Fruit fly (Drosophila melanogaster) whole organism, embryonic: ENCODE measurements around the gene Kat60.

Source experiments
- ATbp ChIP-seq: fragments of 200-800 bp; sonication (Bioruptor generic); optimal IDR thresholded peaks from 2 replicates; lab custom pipeline; 2017; ENCODE audit warnings: missing biosample characterization, mild to moderate bottlenecking, missing genetic modification characterization, missing genetic modification reagents
- Ada2b ChIP-seq: fragments of 200-800 bp; sonication (Bioruptor generic); IDR thresholded peaks from 2 replicates; pipeline ENCODE4 v1.3.6; 2022; ENCODE audit warnings: missing biosample characterization, missing genetic modification characterization
- BtbVII ChIP-seq: fragments of 200-800 bp; sonication (Bioruptor generic); optimal IDR thresholded peaks from 3 replicates; lab custom pipeline; 2017; ENCODE audit warnings: missing biosample characterization, mild to moderate bottlenecking, missing genetic modification characterization
- Bteb2 ChIP-seq: fragments of 200-800 bp; sonication (Bioruptor generic); optimal IDR thresholded peaks from 2 replicates; lab custom pipeline; 2016; ENCODE audit warnings: missing biosample characterization, missing genetic modification characterization
- CG1024 ChIP-seq: fragments of 200-800 bp; sonication (Bioruptor generic); IDR thresholded peaks from 2 replicates; pipeline ENCODE4 v1.3.6; 2022; ENCODE audit warnings: missing biosample characterization, missing genetic modification characterization
- CG11695 ChIP-seq: fragments of 200-800 bp; sonication (Bioruptor generic); IDR thresholded peaks from 3 replicates; pipeline ENCODE4 v1.3.6; 2022; ENCODE audit warnings: missing biosample characterization, missing genetic modification characterization
- CG12769 ChIP-seq: fragments of 200-800 bp; sonication (Bioruptor generic); optimal IDR thresholded peaks from 2 replicates; lab custom pipeline; 2019; ENCODE audit warnings: missing biosample characterization, mild to moderate bottlenecking, missing genetic modification characterization, moderate library complexity
- CG13894 ChIP-seq: fragments of 200-800 bp; sonication (Bioruptor generic); optimal IDR thresholded peaks from 3 replicates; lab custom pipeline; 2018; ENCODE audit warnings: missing biosample characterization, mild to moderate bottlenecking, missing genetic modification characterization, moderate library complexity
- CG15269 ChIP-seq: fragments of 200-800 bp; sonication (Bioruptor generic); optimal IDR thresholded peaks from 2 replicates; lab custom pipeline; 2018; ENCODE audit warnings: missing biosample characterization, mild to moderate bottlenecking, missing genetic modification characterization, moderate library complexity
- CG18764 ChIP-seq: fragments of 200-800 bp; sonication (Bioruptor generic); optimal IDR thresholded peaks from 3 replicates; lab custom pipeline; 2016; ENCODE audit warnings: missing biosample characterization, missing genetic modification characterization
- CG2202 ChIP-seq: fragments of 200-800 bp; sonication (Bioruptor generic); optimal IDR thresholded peaks from 2 replicates; lab custom pipeline; 2018; ENCODE audit warnings: missing biosample characterization, mild to moderate bottlenecking, missing genetic modification characterization
- CG3163 ChIP-seq: fragments of 200-800 bp; sonication (Bioruptor generic); optimal IDR thresholded peaks from 3 replicates; lab custom pipeline; 2016; ENCODE audit warnings: missing biosample characterization, missing genetic modification characterization
- CG33557 ChIP-seq: fragments of 200-800 bp; sonication (Bioruptor generic); optimal IDR thresholded peaks from 2 replicates; lab custom pipeline; 2019; ENCODE audit warnings: missing biosample characterization, mild to moderate bottlenecking, missing genetic modification characterization, moderate library complexity
- CG4854 ChIP-seq: fragments of 200-800 bp; sonication (Bioruptor generic); optimal IDR thresholded peaks from 2 replicates; lab custom pipeline; 2016; ENCODE audit warnings: missing biosample characterization, missing genetic modification characterization, inconsistent platforms
- CG5245 ChIP-seq: fragments of 200-800 bp; sonication (Bioruptor generic); optimal IDR thresholded peaks from 3 replicates; lab custom pipeline; 2016; ENCODE audit warnings: missing biosample characterization, missing genetic modification characterization
- CG6765 ChIP-seq: fragments of 200-800 bp; sonication (Bioruptor generic); optimal IDR thresholded peaks from 3 replicates; lab custom pipeline; 2017; ENCODE audit warnings: missing biosample characterization, mild to moderate bottlenecking, missing genetic modification characterization
- CG7271 ChIP-seq: fragments of 200-800 bp; sonication (Bioruptor generic); optimal IDR thresholded peaks from 2 replicates; lab custom pipeline; 2018; ENCODE audit warnings: missing biosample characterization, mild to moderate bottlenecking, missing genetic modification characterization, moderate library complexity
- CG7928 ChIP-seq: fragments of 200-800 bp; sonication (Bioruptor generic); optimal IDR thresholded peaks from 2 replicates; lab custom pipeline; 2017; ENCODE audit warnings: missing biosample characterization, mild to moderate bottlenecking, missing genetic modification characterization
- CG9797 ChIP-seq: fragments of 200-800 bp; sonication (Bioruptor generic); optimal IDR thresholded peaks from 3 replicates; lab custom pipeline; 2018; ENCODE audit warnings: missing biosample characterization, mild to moderate bottlenecking, missing genetic modification characterization
- Camta ChIP-seq: fragments of 200-800 bp; sonication (Bioruptor generic); optimal IDR thresholded peaks from 2 replicates; lab custom pipeline; 2016; ENCODE audit warnings: missing biosample characterization, missing genetic modification characterization
- D19A ChIP-seq: fragments of 200-800 bp; optimal IDR thresholded peaks from 3 replicates; lab custom pipeline; 2019; ENCODE audit warnings: missing biosample characterization, mild to moderate bottlenecking, missing genetic modification characterization, moderate library complexity
- Dip2 ChIP-seq: fragments of 200-800 bp; sonication (Bioruptor generic); IDR thresholded peaks from 2 replicates; pipeline ENCODE4 v1.3.6; 2022; ENCODE audit warnings: missing biosample characterization, missing genetic modification characterization
- Ets97D ChIP-seq: fragments of 200-800 bp; sonication (Bioruptor generic); optimal IDR thresholded peaks from 3 replicates; lab custom pipeline; 2016; ENCODE audit warnings: missing biosample characterization, missing genetic modification characterization
- H2.0 ChIP-seq: fragments of 200-800 bp; sonication (Bioruptor generic); IDR thresholded peaks from 2 replicates; pipeline ENCODE4 v1.3.6; 2022; ENCODE audit warnings: missing biosample characterization, missing genetic modification characterization
- Hsf ChIP-seq: fragments of 200-800 bp; sonication (Bioruptor generic); optimal IDR thresholded peaks from 3 replicates; lab custom pipeline; 2016; ENCODE audit warnings: missing biosample characterization, missing genetic modification characterization
- MTF-1 ChIP-seq: fragments of 200-800 bp; sonication (Bioruptor generic); optimal IDR thresholded peaks from 2 replicates; lab custom pipeline; 2018; ENCODE audit warnings: missing biosample characterization, mild to moderate bottlenecking, missing genetic modification characterization, borderline replicate concordance
- Med ChIP-seq: fragments of 200-800 bp; sonication (Bioruptor generic); peaks from one replicate; lab custom pipeline; 2016; ENCODE audit warnings: missing biosample characterization, missing genetic modification characterization, mild to moderate bottlenecking, inconsistent platforms, moderate library complexity
- NK7.1 ChIP-seq: fragments of 200-800 bp; sonication (Bioruptor generic); optimal IDR thresholded peaks from 3 replicates; lab custom pipeline; 2016; ENCODE audit warnings: missing biosample characterization, missing genetic modification characterization
- Nf-YB ChIP-seq: fragments of 200-800 bp; sonication (Bioruptor generic); optimal IDR thresholded peaks from 3 replicates; lab custom pipeline; 2019; ENCODE audit warnings: missing biosample characterization, mild to moderate bottlenecking, missing genetic modification characterization, moderate library complexity
- Opbp ChIP-seq: fragments of 200-800 bp; sonication (Bioruptor generic); IDR thresholded peaks from 3 replicates; pipeline ENCODE4 v1.3.6; 2022; ENCODE audit warnings: missing biosample characterization, missing genetic modification characterization; ENCODE audit not compliant: partially characterized antibody
- Taf1 ChIP-seq: fragments of 200-800 bp; sonication (Bioruptor generic); IDR thresholded peaks from 2 replicates; pipeline ENCODE4 v1.3.6; 2022; ENCODE audit warnings: missing biosample characterization, missing genetic modification characterization
- Xbp1 ChIP-seq: fragments of 200-800 bp; sonication (Bioruptor generic); optimal IDR thresholded peaks from 3 replicates; lab custom pipeline; 2016; ENCODE audit warnings: missing biosample characterization, mild to moderate bottlenecking, missing genetic modification characterization
- al ChIP-seq: fragments of 200-800 bp; sonication (Bioruptor generic); IDR thresholded peaks from 2 replicates; pipeline ENCODE4 v1.3.6; 2022; ENCODE audit warnings: missing biosample characterization, missing genetic modification characterization
- az2 ChIP-seq: fragments of 200-800 bp; sonication (Bioruptor generic); optimal IDR thresholded peaks from 3 replicates; lab custom pipeline; 2016; ENCODE audit warnings: missing biosample characterization, missing genetic modification characterization
- cato ChIP-seq: fragments of 200-800 bp; sonication (Bioruptor generic); optimal IDR thresholded peaks from 2 replicates; lab custom pipeline; 2016; ENCODE audit warnings: missing biosample characterization, missing genetic modification characterization, borderline replicate concordance
- knrl ChIP-seq: fragments of 200-800 bp; sonication (Bioruptor generic); IDR thresholded peaks from 3 replicates; pipeline ENCODE4 v1.3.6; 2022; ENCODE audit warnings: missing biosample characterization, missing genetic modification characterization; ENCODE audit not compliant: partially characterized antibody
- lbe ChIP-seq: fragments of 200-800 bp; sonication (Bioruptor generic); optimal IDR thresholded peaks from 2 replicates; lab custom pipeline; 2016; ENCODE audit warnings: missing biosample characterization, mild to moderate bottlenecking, missing genetic modification characterization
- mam ChIP-seq: fragments of 200-800 bp; sonication (Bioruptor generic); optimal IDR thresholded peaks from 3 replicates; lab custom pipeline; 2016; ENCODE audit warnings: missing biosample characterization, missing genetic modification characterization
- mirr ChIP-seq: fragments of 200-800 bp; sonication (Bioruptor generic); optimal IDR thresholded peaks from 3 replicates; lab custom pipeline; 2018; ENCODE audit warnings: missing biosample characterization, mild to moderate bottlenecking, missing genetic modification characterization
- nmo ChIP-seq: fragments of 200-800 bp; sonication (Bioruptor generic); optimal IDR thresholded peaks from 2 replicates; lab custom pipeline; 2018; ENCODE audit warnings: missing biosample characterization, mild to moderate bottlenecking, missing genetic modification characterization, moderate library complexity
- pb ChIP-seq: fragments of 200-800 bp; sonication (Bioruptor generic); optimal IDR thresholded peaks from 3 replicates; lab custom pipeline; 2016; ENCODE audit warnings: missing biosample characterization, missing genetic modification characterization
- prd ChIP-seq, 3 experiments: fragments of >200 bp in 2 of 3; fragments of 200-800 bp in 1 of 3; sonication (Bioruptor generic) in 1 of 3; optimal IDR thresholded peaks in 2 of 3; IDR thresholded peaks in 1 of 3; 2 replicates in 2 of 3; 3 replicates in 1 of 3; pipeline versions ENCODE4 v1.3.6 to Lab custom; 2017 to 2022; ENCODE audit warnings: missing biosample characterization in 1 of 3, missing genetic modification characterization in 1 of 3
- repo ChIP-seq: fragments of 200-800 bp; sonication (Bioruptor generic); optimal IDR thresholded peaks from 2 replicates; lab custom pipeline; 2016; ENCODE audit warnings: missing biosample characterization, missing genetic modification characterization
- slp2 ChIP-seq: fragments of 200-800 bp; sonication (Bioruptor generic); optimal IDR thresholded peaks from 2 replicates; lab custom pipeline; 2016; ENCODE audit warnings: missing biosample characterization, missing genetic modification characterization
- sna ChIP-seq: fragments of 200-800 bp; sonication (Bioruptor generic); IDR thresholded peaks from 2 replicates; pipeline ENCODE4 v1.3.6; 2022; ENCODE audit warnings: missing biosample characterization, missing genetic modification characterization; ENCODE audit not compliant: partially characterized antibody
- unpg ChIP-seq: fragments of 200-800 bp; sonication (Bioruptor generic); optimal IDR thresholded peaks from 3 replicates; lab custom pipeline; 2018; ENCODE audit warnings: missing biosample characterization, mild to moderate bottlenecking, missing genetic modification characterization, moderate library complexity
- yki ChIP-seq: fragments of >200 bp; optimal IDR thresholded peaks from 3 replicates; lab custom pipeline; 2018
- zfh1 ChIP-seq: fragments of 200-800 bp; sonication (Bioruptor generic); IDR thresholded peaks from 3 replicates; pipeline ENCODE4 v1.3.6; 2022; ENCODE audit warnings: missing biosample characterization, missing genetic modification characterization
- zfh2 ChIP-seq: fragments of 200-800 bp; sonication (Bioruptor generic); optimal IDR thresholded peaks from 2 replicates; lab custom pipeline; 2016; ENCODE audit warnings: missing biosample characterization, missing genetic modification characterization

Gene Kat60

DNA sequence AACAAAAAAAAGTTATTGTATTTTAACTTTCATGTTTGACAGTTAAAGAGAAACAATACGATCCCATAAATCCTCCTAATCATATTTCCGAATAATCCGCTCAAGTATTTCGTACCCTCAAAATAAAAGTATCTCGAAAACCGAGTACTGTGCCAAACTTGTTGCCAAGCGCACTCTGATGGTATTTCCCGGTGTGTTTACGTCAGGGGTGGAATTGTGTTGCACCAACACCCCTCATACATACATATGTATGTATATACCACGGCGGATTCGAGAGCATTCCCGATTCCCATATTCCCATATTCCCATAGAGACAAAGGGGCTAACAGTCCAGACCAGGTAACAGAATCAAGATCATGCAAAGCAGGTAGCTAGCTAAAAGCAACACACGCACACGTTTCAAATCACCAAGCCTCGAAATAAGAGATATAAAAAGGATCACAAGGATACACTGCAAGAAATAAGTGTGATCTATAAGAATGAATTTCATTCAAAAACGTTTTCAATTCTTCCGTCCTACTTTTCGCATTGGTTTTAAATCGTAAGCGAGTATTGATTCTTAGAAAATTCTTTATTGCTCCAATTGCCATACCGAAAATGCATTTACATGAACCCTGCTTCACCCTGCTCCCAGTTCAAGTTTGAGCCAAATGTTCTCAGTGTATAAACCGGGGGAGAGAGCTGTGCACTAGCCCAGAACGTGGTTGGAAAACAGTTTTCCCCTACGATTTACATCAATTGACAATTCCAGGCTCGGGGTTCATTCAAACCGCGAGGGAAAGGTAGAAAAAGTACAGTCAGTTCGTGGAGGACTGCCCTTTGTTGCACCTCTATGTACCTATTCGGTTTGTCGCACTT is 19.9 kb downstream of the Kat60 start (continued):
- TF ChIP-seq H2.0 (GFP tag; lab: Robert Waterston, UW) (peak; percentile 37; the same call in 1 of the 2 replicates), Bteb2 (GFP tag; lab: Kevin White, UChicago) (no peak), CG11695 (GFP tag; lab: Robert Waterston, UW) (peak; percentile 64; the same call in 1 of the 3 replicates), pb (GFP tag; lab: Kevin White, UChicago) (peak; percentile 74), CG9797 (no peak), CG1024 (GFP tag; lab: Robert Waterston, UW) (no peak), Xbp1 (peak; percentile 74), Dip2 (GFP tag; lab: Robert Waterston, UW) (no peak), CG13894 (no peak), repo (GFP tag; lab: Kevin White, UChicago) (peak; percentile 69), mirr (GFP tag; lab: Kevin White, UChicago) (no peak), Med (peak; percentile 87), MTF-1 (GFP tag; lab: Kevin White, UChicago) (peak; percentile 29), CG12769 (tag; lab: Kevin White, UChicago) (no peak), cato (GFP tag; lab: Kevin White, UChicago) (peak; percentile 46), CG5245 (peak; percentile 52), az2 (peak; percentile 81), D19A (peak; percentile 85), Nf-YB (GFP tag; lab: Kevin White, UChicago) (peak; percentile 63), Camta (GFP tag; lab: Kevin White, UChicago) (peak; percentile 72), CG4854 (GFP tag; lab: Kevin White, UChicago) (peak; percentile 53), CG15269 (tag; lab: Kevin White, UChicago) (no peak), BtbVII (GFP tag; lab: Kevin White, UChicago) (no peak), Taf1 (GFP tag; lab: Robert Waterston, UW) (no peak), CG3163 (GFP tag; lab: Kevin White, UChicago) (peak; percentile 56), CG33557 (peak; percentile 95), nmo (peak; percentile 85), mam (GFP tag; lab: Kevin White, UChicago) (peak; percentile 3), CG7928 (GFP tag; lab: Kevin White, UChicago) (no peak), prd (optimal IDR thresholded peaks at IDR 0.05; lab: Kevin White, UChicago) (no peak), prd (GFP tag; IDR thresholded peaks at IDR 0.05; lab: Robert Waterston, UW) (peak; percentile 93), unpg (GFP tag; lab: Kevin White, UChicago) (peak; percentile 77), lbe (no peak), knrl (GFP tag; lab: Robert Waterston, UW) (no peak), al (GFP tag; lab: Robert Waterston, UW) (no peak), NK7.1 (peak; percentile 29), CG6765 (GFP tag; lab: Kevin White, UChicago) (no peak), yki (lab: Kevin White, UChicago) (no peak), CG7271 (tag; lab: Kevin White, UChicago) (peak; percentile 90), CG18764 (GFP tag; lab: Kevin White, UChicago) (peak; percentile 67), CG2202 (tag; lab: Kevin White, UChicago) (peak; percentile 87), sna (GFP tag; lab: Robert Waterston, UW) (no peak), Opbp (no peak), ATbp (GFP tag; lab: Kevin White, UChicago) (peak; percentile 39), Ets97D (GFP tag; lab: Kevin White, UChicago) (peak; percentile 15), zfh2 (no peak), Hsf (GFP tag; lab: Kevin White, UChicago) (peak; percentile 81), zfh1 (GFP tag; lab: Robert Waterston, UW) (peak; percentile 92), slp2 (GFP tag; lab: Kevin White, UChicago) (peak; percentile 82), Ada2b (no peak)
